Fruit fly (Drosophila melanogaster): ENCODE measurements around the gene CG45075.
A peak's percentile ranks its signal among the peaks of the same experiment; 100 is the strongest.

The CG45075 gene

DNA sequence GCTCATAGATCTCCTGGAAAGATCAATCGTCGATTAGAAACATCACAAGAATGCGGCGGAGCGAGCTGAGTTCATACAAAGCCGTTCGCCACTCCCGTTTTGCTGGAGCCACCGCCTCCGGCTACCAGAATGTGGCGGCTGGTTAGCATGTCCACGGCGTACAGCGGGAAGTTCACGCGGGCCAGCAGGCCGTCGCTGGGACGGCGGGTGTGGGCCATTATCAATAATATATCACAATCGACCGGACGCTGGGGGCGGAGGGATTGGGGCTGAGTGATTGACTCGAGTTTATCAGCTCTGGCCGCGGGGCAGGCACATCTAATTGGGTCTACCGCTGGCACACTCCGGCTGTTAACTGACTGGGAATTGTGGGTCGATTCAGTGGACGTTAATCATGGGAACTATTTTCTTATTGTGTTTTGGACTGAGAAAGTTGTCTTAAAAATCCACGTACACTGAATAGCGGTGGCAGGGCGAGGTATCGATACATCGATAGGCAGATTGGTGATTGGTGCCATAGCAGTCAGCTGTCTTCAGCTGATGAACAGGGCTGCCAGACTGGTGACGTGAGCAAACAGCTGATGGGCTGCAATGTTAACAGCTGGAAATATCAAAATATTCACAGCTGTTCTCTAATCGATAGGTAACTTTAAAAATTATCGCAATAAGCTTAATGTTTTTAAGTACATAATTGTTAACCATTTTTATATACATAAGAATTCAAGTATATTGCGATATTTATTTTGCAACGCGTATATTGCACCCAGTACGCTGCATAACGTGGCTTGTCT, 7.5 kb downstream of the CG45075 start, which contains the start of gene CG9175 (continued):
- TF ChIP-seq CG6791 (GFP tag; IDR thresholded peaks at IDR 0.05; ENCODE audit: partially characterized antibody) (peak; percentile 94), zen2 (GFP tag; IDR thresholded peaks at IDR 0.05; ENCODE audit: partially characterized antibody) (peak; percentile 95), Trl (optimal IDR thresholded peaks at IDR 0.05) (no peak), Trl (GFP tag; optimal IDR thresholded peaks at IDR 0.05) (peak; percentile 12), lbe (GFP tag; optimal IDR thresholded peaks at IDR 0.05) (no peak), btn (GFP tag; optimal IDR thresholded peaks at IDR 0.05) (no peak), CG30020 (tag; optimal IDR thresholded peaks at IDR 0.05) (peak; percentile 33), CG13424 (tag; optimal IDR thresholded peaks at IDR 0.05) (peak; percentile 28), Camta (GFP tag; optimal IDR thresholded peaks at IDR 0.05) (peak; percentile 3), Sox100B (GFP tag; optimal IDR thresholded peaks at IDR 0.05) (no peak), p53 (GFP tag; optimal IDR thresholded peaks at IDR 0.05) (peak; percentile 44), CG13123 (GFP tag; optimal IDR thresholded peaks at IDR 0.05) (no peak), crp (GFP tag; optimal IDR thresholded peaks at IDR 0.05) (peak; percentile 100), crc (GFP tag; optimal IDR thresholded peaks at IDR 0.05) (no peak), Lpt (GFP tag; optimal IDR thresholded peaks at IDR 0.05) (no peak), Dp (GFP tag; optimal IDR thresholded peaks at IDR 0.05) (peak; percentile 61), hkb (optimal IDR thresholded peaks at IDR 0.05) (no peak), hkb (GFP tag; IDR thresholded peaks at IDR 0.05) (no peak), pb (GFP tag; optimal IDR thresholded peaks at IDR 0.05) (peak; percentile 7), unpg (GFP tag; optimal IDR thresholded peaks at IDR 0.05) (peak; percentile 20), bigmax (GFP tag; optimal IDR thresholded peaks at IDR 0.05) (peak; percentile 15), CG34224 (GFP tag; IDR thresholded peaks at IDR 0.05; ENCODE audit: partially characterized antibody) (peak; percentile 99), CG18262 (tag; optimal IDR thresholded peaks at IDR 0.05) (peak; percentile 22), CG32772 (GFP tag; IDR thresholded peaks at IDR 0.05) (no peak), CG17361 (GFP tag; IDR thresholded peaks at IDR 0.05) (peak; percentile 19; the same call in 1 of the 3 replicates), Bgb (GFP tag; IDR thresholded peaks at IDR 0.05; ENCODE audit: partially characterized antibody) (peak; percentile 98), CG11247 (GFP tag; IDR thresholded peaks at IDR 0.05) (0 out of 2 replicates have a peak, but pooled peaks have one; percentile 13), Opbp (GFP tag; IDR thresholded peaks at IDR 0.05; ENCODE audit: partially characterized antibody) (peak; percentile 97), CG31441 (GFP tag; IDR thresholded peaks at IDR 0.05) (no peak), CG9817 (tag; optimal IDR thresholded peaks at IDR 0.05) (peak; percentile 46), CG2116 (GFP tag; optimal IDR thresholded peaks at IDR 0.05) (peak; percentile 78), CG12391 (tag; optimal IDR thresholded peaks at IDR 0.05) (peak; percentile 58), CG8089 (GFP tag; optimal IDR thresholded peaks at IDR 0.05) (no peak), bcd (GFP tag; optimal IDR thresholded peaks at IDR 0.05) (peak; percentile 43), nerfin-1 (tag; optimal IDR thresholded peaks at IDR 0.05) (peak; percentile 37), Vsx1 (GFP tag; optimal IDR thresholded peaks at IDR 0.05) (no peak), HLH54F (GFP tag; optimal IDR thresholded peaks at IDR 0.05) (peak; percentile 22), CG4424 (GFP tag; optimal IDR thresholded peaks at IDR 0.05) (peak; percentile 42), Atf-2 (GFP tag; optimal IDR thresholded peaks at IDR 0.05) (peak; percentile 7), Six4 (GFP tag; optimal IDR thresholded peaks at IDR 0.05) (no peak), CG2678 (tag; optimal IDR thresholded peaks at IDR 0.05) (peak; percentile 36), Xrp1 (GFP tag; IDR thresholded peaks at IDR 0.05) (0 out of 2 replicates have a peak, but pooled peaks have one; percentile 14), Mad (GFP tag; optimal IDR thresholded peaks at IDR 0.05) (peak; percentile 30), rib (GFP tag; IDR thresholded peaks at IDR 0.05) (peak; percentile 33; the same call in 1 of the 2 replicates), CG1647 (GFP tag; optimal IDR thresholded peaks at IDR 0.05) (peak; percentile 13), CrebB (tag; optimal IDR thresholded peaks at IDR 0.05) (peak; percentile 42), sr (GFP tag; IDR thresholded peaks at IDR 0.05) (no peak), ranshi (GFP tag; IDR thresholded peaks at IDR 0.05) (0 out of 2 replicates have a peak, but pooled peaks have one; percentile 23), CG2129 (GFP tag; IDR thresholded peaks at IDR 0.05; ENCODE audit: partially characterized antibody) (peak; percentile 89)

All from whole organism, embryonic.